Worm (Caenorhabditis elegans) whole organism, L2 larva: ENCODE measurements around the gene srz-20.

Source experiments
- F13H6.1 ChIP-seq: sonication (generic microtip); optimal IDR thresholded peaks from 2 replicates; lab custom pipeline; 2016; ENCODE audit warnings: missing genetic modification characterization, missing compliant biosample characterization
- Y55F3AM.14 ChIP-seq: fragments of 200-800 bp; sonication (Bioruptor generic); optimal IDR thresholded peaks from 2 replicates; lab custom pipeline; 2018; ENCODE audit warnings: mild to moderate bottlenecking, missing genetic modification characterization, missing compliant biosample characterization
- ZK546.5 ChIP-seq: sonication (generic microtip); optimal IDR thresholded peaks from 2 replicates; lab custom pipeline; 2017; ENCODE audit warnings: missing biosample characterization, missing genetic modification characterization
- alr-1 ChIP-seq: fragments of 150-350 bp; optimal IDR thresholded peaks from 2 replicates; lab custom pipeline; 2014; ENCODE audit warnings: missing biosample characterization, missing genetic modification characterization
- ama-1 ChIP-seq: fragments of 150-350 bp; optimal IDR thresholded peaks from 2 replicates; lab custom pipeline; 2018; ENCODE audit warnings: inconsistent platforms
- ceh-16 ChIP-seq: fragments of 150-350 bp; optimal IDR thresholded peaks from 2 replicates; lab custom pipeline; 2014; ENCODE audit warnings: missing biosample characterization, missing genetic modification characterization
- ceh-82 ChIP-seq: fragments of 150-350 bp; optimal IDR thresholded peaks from 2 replicates; lab custom pipeline; 2014; ENCODE audit warnings: missing biosample characterization, missing genetic modification characterization
- crh-2 ChIP-seq: sonication (generic microtip); optimal IDR thresholded peaks from 2 replicates; lab custom pipeline; 2017; ENCODE audit warnings: missing biosample characterization, missing genetic modification characterization
- dmd-4 ChIP-seq: sonication (generic microtip); optimal IDR thresholded peaks from 2 replicates; lab custom pipeline; 2017; ENCODE audit warnings: missing biosample characterization, missing genetic modification characterization
- egl-27 ChIP-seq: sonication (generic microtip); optimal IDR thresholded peaks from 3 replicates; lab custom pipeline; 2017; ENCODE audit warnings: missing biosample characterization, missing genetic modification reagents, missing genetic modification characterization
- elt-1 ChIP-seq: fragments of 150-350 bp; optimal IDR thresholded peaks from 2 replicates; lab custom pipeline; 2014; ENCODE audit warnings: missing biosample characterization, missing genetic modification characterization
- fos-1 ChIP-seq: fragments of 150-350 bp; optimal IDR thresholded peaks from 2 replicates; lab custom pipeline; 2014; ENCODE audit warnings: missing biosample characterization, missing genetic modification characterization
- gmeb-1 ChIP-seq: fragments of 150-350 bp; optimal IDR thresholded peaks from 2 replicates; lab custom pipeline; 2014; ENCODE audit warnings: missing biosample characterization, missing genetic modification characterization
- lin-11 ChIP-seq: fragments of 150-350 bp; sonication (generic microtip); optimal IDR thresholded peaks from 2 replicates; lab custom pipeline; 2014; ENCODE audit warnings: missing biosample characterization, missing genetic modification characterization, inconsistent platforms, mixed read lengths
- lin-13 ChIP-seq: fragments of 150-350 bp; optimal IDR thresholded peaks from 2 replicates; lab custom pipeline; 2014; ENCODE audit warnings: missing biosample characterization, missing genetic modification reagents, missing genetic modification characterization
- lin-39 ChIP-seq: fragments of 150-350 bp; optimal IDR thresholded peaks from 2 replicates; lab custom pipeline; 2014; ENCODE audit warnings: missing biosample characterization, missing genetic modification reagents, missing genetic modification characterization
- lsy-2 ChIP-seq, 2 experiments: fragments of 150-350 bp in 1 of 2; sonication (generic microtip) in 1 of 2; optimal IDR thresholded peaks; 2 replicates each; lab custom pipeline; 2014 to 2017; ENCODE audit warnings: missing biosample characterization in 2 of 2, missing genetic modification characterization in 2 of 2
- mab-5 ChIP-seq: fragments of 150-350 bp; optimal IDR thresholded peaks from 2 replicates; lab custom pipeline; 2014; ENCODE audit warnings: missing biosample characterization, missing genetic modification characterization
- mbf-1 ChIP-seq: sonication (generic microtip); optimal IDR thresholded peaks from 2 replicates; lab custom pipeline; 2017; ENCODE audit warnings: missing biosample characterization, missing genetic modification characterization
- mdl-1 ChIP-seq, 2 experiments: fragments of 150-350 bp in 1 of 2; sonication (generic microtip) in 1 of 2; optimal IDR thresholded peaks; 2 replicates each; lab custom pipeline; 2017; ENCODE audit warnings: missing biosample characterization in 2 of 2, missing genetic modification characterization in 2 of 2
- nhr-10 ChIP-seq: sonication (generic microtip); optimal IDR thresholded peaks from 2 replicates; lab custom pipeline; 2017; ENCODE audit warnings: missing biosample characterization, missing genetic modification characterization
- nhr-11 ChIP-seq: fragments of 150-350 bp; optimal IDR thresholded peaks from 2 replicates; lab custom pipeline; 2014; ENCODE audit warnings: missing biosample characterization, missing genetic modification characterization
- nhr-237 ChIP-seq: fragments of 150-350 bp; optimal IDR thresholded peaks from 2 replicates; lab custom pipeline; 2014; ENCODE audit warnings: missing biosample characterization, missing genetic modification characterization
- nhr-6 ChIP-seq: fragments of 150-350 bp; optimal IDR thresholded peaks from 2 replicates; lab custom pipeline; 2014; ENCODE audit warnings: missing biosample characterization, missing genetic modification characterization
- skn-1 ChIP-seq: sonication (generic microtip); optimal IDR thresholded peaks from 2 replicates; lab custom pipeline; 2017; ENCODE audit warnings: missing biosample characterization, missing genetic modification characterization
- sma-3 ChIP-seq: sonication (generic microtip); optimal IDR thresholded peaks from 2 replicates; lab custom pipeline; 2016; ENCODE audit warnings: missing genetic modification reagents, missing genetic modification characterization, missing compliant biosample characterization
- sma-9 ChIP-seq, 2 experiments: fragments of 150-350 bp in 1 of 2; sonication (generic microtip) in 1 of 2; optimal IDR thresholded peaks; 2 replicates each; lab custom pipeline; 2014 to 2016; ENCODE audit warnings: missing genetic modification characterization in 2 of 2, mild to moderate bottlenecking in 1 of 2, missing biosample characterization in 1 of 2, missing compliant biosample characterization in 1 of 2, missing genetic modification reagents in 1 of 2, moderate library complexity in 1 of 2
- snpc-4 ChIP-seq: fragments of 150-350 bp; optimal IDR thresholded peaks from 2 replicates; lab custom pipeline; 2014; ENCODE audit warnings: missing biosample characterization, missing genetic modification characterization
- unc-39 ChIP-seq: fragments of 150-350 bp; optimal IDR thresholded peaks from 2 replicates; lab custom pipeline; 2014; ENCODE audit warnings: missing biosample characterization, missing genetic modification characterization
- unc-55 ChIP-seq: fragments of 150-350 bp; sonication (generic microtip); optimal IDR thresholded peaks from 3 replicates; lab custom pipeline; 2014; ENCODE audit warnings: missing biosample characterization, missing genetic modification reagents, missing genetic modification characterization
- unc-62 ChIP-seq: fragments of 150-350 bp; optimal IDR thresholded peaks from 2 replicates; lab custom pipeline; 2014; ENCODE audit warnings: missing biosample characterization, missing genetic modification reagents, missing genetic modification characterization
- zag-1 ChIP-seq: fragments of 150-350 bp; optimal IDR thresholded peaks from 2 replicates; lab custom pipeline; 2014; ENCODE audit warnings: missing biosample characterization, missing genetic modification characterization
- ztf-11 ChIP-seq: sonication (generic microtip); optimal IDR thresholded peaks from 2 replicates; lab custom pipeline; 2017; ENCODE audit warnings: missing biosample characterization, missing genetic modification characterization
- ztf-4 ChIP-seq: fragments of 150-350 bp; optimal IDR thresholded peaks from 2 replicates; lab custom pipeline; 2014; ENCODE audit warnings: missing biosample characterization, missing genetic modification characterization

The srz-20 gene

DNA sequence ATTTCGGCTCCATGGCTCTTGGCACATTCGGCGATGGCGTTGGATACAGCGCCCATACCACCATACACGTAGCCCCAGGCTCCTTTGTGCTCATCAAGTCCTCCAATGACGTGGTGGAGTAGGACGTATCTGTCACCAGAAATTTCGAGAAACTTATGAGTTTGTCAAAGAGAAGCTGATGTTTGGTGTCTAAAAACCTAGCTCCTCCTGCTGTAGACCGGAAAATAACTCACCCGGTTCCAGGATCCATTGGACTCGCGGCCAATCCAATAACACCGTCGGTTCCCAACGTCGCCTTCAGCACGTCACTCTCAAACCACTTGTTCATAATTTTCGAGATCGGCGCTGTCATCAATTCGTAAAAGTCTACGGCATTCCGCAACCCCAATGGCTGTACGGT is 38.4 kb upstream of the srz-20 start:
- TF ChIP-seq gmeb-1 (tag; lab: Kevin White, UChicago), result no peak
- no peak for TF ChIP-seq ztf-4 (tag; lab: Kevin White, UChicago)
- TF ChIP-seq nhr-237 (tag; lab: Kevin White, UChicago), result no peak
- no peak for TF ChIP-seq Y55F3AM.14
- TF ChIP-seq mdl-1 (tag; optimal IDR thresholded peaks at IDR 0.05; lab: Kevin White, UChicago), result no peak
- no peak for TF ChIP-seq lin-11 (tag; lab: Kevin White, UChicago)
- TF ChIP-seq nhr-6 (tag; lab: Kevin White, UChicago), result no peak
- no peak for TF ChIP-seq zag-1
- TF ChIP-seq ZK546.5 (tag; lab: Kevin White, UChicago), result no peak
- TF ChIP-seq ztf-11, result no peak
- TF ChIP-seq lsy-2 (tag; optimal IDR thresholded peaks at IDR 0.05; lab: Kevin White, UChicago), result no peak
- no peak for TF ChIP-seq ceh-82 (tag; lab: Kevin White, UChicago)
- TF ChIP-seq crh-2 (tag; lab: Kevin White, UChicago), result no peak
- TF ChIP-seq egl-27 (tag; lab: Kevin White, UChicago), result no peak
- no peak for TF ChIP-seq ceh-16
- TF ChIP-seq, all 48 proteins: peak for 0

DNA sequence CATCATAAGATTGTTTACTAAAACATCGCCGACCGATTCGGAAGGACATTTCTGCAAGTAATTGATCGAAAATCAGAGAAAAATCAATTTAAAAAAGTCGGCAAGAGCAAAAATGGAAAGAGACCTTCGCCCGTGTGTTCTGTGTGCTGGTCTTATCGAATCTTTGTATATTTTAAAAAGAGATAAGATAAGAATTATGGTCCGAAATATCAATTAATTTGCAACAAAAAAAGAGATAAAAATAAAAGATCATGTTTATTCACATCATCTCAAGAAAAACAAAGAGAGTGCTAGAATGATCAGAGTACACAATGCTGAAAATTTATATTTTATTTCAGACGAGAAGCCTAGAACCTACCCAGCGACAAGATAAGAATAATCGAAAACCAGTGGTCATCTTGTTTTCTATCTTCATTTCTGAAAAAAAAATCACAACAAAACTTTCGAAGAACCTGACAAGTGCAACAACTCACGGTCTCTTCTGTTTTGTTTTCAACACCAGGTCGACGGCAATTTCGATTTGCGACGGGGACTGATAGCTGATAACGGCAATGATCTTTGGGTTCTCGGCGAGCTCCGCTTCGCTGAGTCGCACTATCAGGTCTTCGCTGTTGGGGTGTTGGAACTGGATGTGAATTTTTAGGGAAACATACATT is 37.0 kb upstream of the srz-20 start, which contains the start of gene F37C4.6:
Gene F37C4.6 (minus strand): TSS at position 51 of the 656 bp plus-strand sequence.
- TF ChIP-seq sma-9 (GFP tag; optimal IDR thresholded peaks at IDR 0.05; lab: Kevin White, UChicago) (no peak), sma-9 (tag; optimal IDR thresholded peaks at IDR 0.05; lab: Kevin White, UChicago) (no peak), fos-1 (peak; percentile 27)

- TF ChIP-seq unc-55 (GFP tag; lab: Kevin White, UChicago), result no peak
- TF ChIP-seq, all 48 proteins: peak for 0
Observed at ce11 chrIV:3881119-3881518, 34.3 kb upstream of the srz-20 start, which contains the start of the genes F37C4.8 and oac-23. Gene F37C4.8 (minus strand): TSS chrIV:3881219. Gene oac-23 (plus strand): TSS chrIV:3881441.

DNA sequence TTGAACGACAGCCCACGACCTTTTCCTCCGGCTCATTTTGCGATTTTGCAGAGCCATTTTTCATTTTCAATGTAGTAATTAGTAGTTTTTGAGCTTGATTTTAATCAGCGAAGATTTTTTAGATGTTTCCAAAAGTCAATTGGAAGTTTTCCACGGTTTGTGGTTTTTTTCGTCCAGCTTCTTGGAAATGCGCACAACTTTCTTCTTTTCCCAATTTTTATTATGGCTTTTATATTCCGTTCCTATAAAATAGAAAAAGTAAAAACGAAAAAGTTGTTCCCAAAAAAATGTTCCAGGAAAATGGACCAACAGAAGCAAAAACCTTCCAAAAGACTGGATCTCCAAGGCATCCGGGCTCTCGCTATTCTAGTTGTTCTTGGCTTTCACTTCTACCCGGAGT is 30.0 kb upstream of the srz-20 start, which contains the start of gene oac-22:
Gene oac-22 (plus strand): TSS at position 301 of the 400 bp plus-strand sequence.
- no peak for TF ChIP-seq skn-1 (tag; lab: Kevin White, UChicago)
- TF ChIP-seq dmd-4 (tag; lab: Kevin White, UChicago), result no peak
- no peak for TF ChIP-seq lsy-2 (tag; optimal IDR thresholded peaks at IDR 0.05; lab: Kevin White, UChicago)
- no peak for TF ChIP-seq lin-11 (tag; lab: Kevin White, UChicago)
- no peak for TF ChIP-seq lin-13
- no peak for TF ChIP-seq F13H6.1 (tag; lab: Kevin White, UChicago)
- TF ChIP-seq snpc-4 (tag; lab: Kevin White, UChicago), result no peak
- TF ChIP-seq nhr-6 (tag; lab: Kevin White, UChicago), result no peak
- no peak for TF ChIP-seq mbf-1 (tag; lab: Kevin White, UChicago)
- TF ChIP-seq unc-39 (tag; lab: Kevin White, UChicago), result no peak
- TF ChIP-seq ama-1 (lab: Kevin White, UChicago), result no peak
- no peak for TF ChIP-seq Y55F3AM.14
- no peak for TF ChIP-seq mdl-1 (tag; optimal IDR thresholded peaks at IDR 0.05; lab: Kevin White, UChicago)

DNA sequence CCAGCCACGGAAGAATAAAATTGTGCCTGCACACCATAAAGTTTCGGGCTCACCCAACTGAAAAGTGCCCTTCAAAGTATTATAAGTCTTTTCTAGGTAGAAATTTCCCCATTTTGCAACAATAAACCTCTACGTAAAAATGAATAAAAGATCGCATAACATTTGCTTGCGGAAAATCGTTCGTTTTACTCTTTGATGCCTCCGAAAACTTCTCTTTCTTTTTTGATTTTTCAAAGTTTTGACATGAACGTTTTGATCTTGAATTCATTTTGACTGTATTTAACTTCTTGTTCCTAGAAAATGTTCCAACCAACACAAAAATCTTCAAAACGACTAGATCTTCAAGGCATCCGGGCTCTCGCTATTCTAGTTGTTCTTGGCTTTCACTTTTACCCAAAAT is 26.4 kb upstream of the srz-20 start, which contains the start of gene oac-21:
Gene oac-21 (plus strand): TSS at position 301 of the 400 bp plus-strand sequence.
- no peak for TF ChIP-seq mab-5 (tag; lab: Kevin White, UChicago)
- TF ChIP-seq lin-11 (tag; lab: Kevin White, UChicago), result no peak
- TF ChIP-seq, all 48 proteins: peak for 0

ce11 chrIV:3892027-3892426 is 23.4 kb upstream of the srz-20 start, which contains the start of gene F56D6.9:
Gene F56D6.9 (plus strand): TSS chrIV:3892327.
- no peak for TF ChIP-seq sma-3
- TF ChIP-seq gmeb-1 (tag; lab: Kevin White, UChicago), result no peak
- no peak for TF ChIP-seq ztf-4 (tag; lab: Kevin White, UChicago)
- TF ChIP-seq alr-1, result no peak
- TF ChIP-seq elt-1 (tag; lab: Kevin White, UChicago), result no peak
- no peak for TF ChIP-seq unc-62 (GFP tag; lab: Kevin White, UChicago)
- no peak for TF ChIP-seq nhr-10 (tag; lab: Kevin White, UChicago)
- no peak for TF ChIP-seq snpc-4 (tag; lab: Kevin White, UChicago)
- no peak for TF ChIP-seq dmd-4 (tag; lab: Kevin White, UChicago)
- no peak for TF ChIP-seq lin-39 (tag; lab: Kevin White, UChicago)
- TF ChIP-seq zag-1, result no peak
- TF ChIP-seq F13H6.1 (tag; lab: Kevin White, UChicago), result no peak
- no peak for TF ChIP-seq nhr-11 (tag; lab: Kevin White, UChicago)
- no peak for TF ChIP-seq ama-1 (lab: Kevin White, UChicago)
- no peak for TF ChIP-seq Y55F3AM.14
